Worm (Caenorhabditis elegans) whole organism, L4 larva: ENCODE data around the gene F58F12.2.

Experiments
- D1046.2 ChIP-seq: fragments of 200-800 bp; sonication (Bioruptor generic); IDR thresholded peaks from 2 replicates; pipeline ENCODE4 v1.3.6; 2022; ENCODE audit warnings: missing genetic modification characterization, missing compliant biosample characterization
- F37D6.2 ChIP-seq: sonication (generic microtip); optimal IDR thresholded peaks from 2 replicates; lab custom pipeline; 2016; ENCODE audit warnings: mild to moderate bottlenecking, missing genetic modification characterization, missing compliant biosample characterization
- F44E2.7 ChIP-seq: fragments of 200-800 bp; sonication (Bioruptor generic); IDR thresholded peaks from 2 replicates; pipeline ENCODE4 v2.1.2; 2022; ENCODE audit warnings: missing genetic modification characterization, missing compliant biosample characterization
- Y5F2A.4 ChIP-seq: fragments of 200-800 bp; sonication (Bioruptor generic); optimal IDR thresholded peaks from 2 replicates; lab custom pipeline; 2018; ENCODE audit warnings: mild to moderate bottlenecking, missing genetic modification characterization, missing compliant biosample characterization
- aha-1 ChIP-seq: fragments of 150-350 bp; peaks from one replicate; lab custom pipeline; 2014; ENCODE audit warnings: missing biosample characterization, missing genetic modification characterization
- ama-1 ChIP-seq: fragments of 150-350 bp; optimal IDR thresholded peaks from 2 replicates; lab custom pipeline; 2014; ENCODE audit warnings: inconsistent platforms, mixed read lengths
- ceh-28 ChIP-seq: fragments of 150-350 bp; optimal IDR thresholded peaks from 2 replicates; lab custom pipeline; 2014; ENCODE audit warnings: missing biosample characterization, missing genetic modification reagents, missing genetic modification characterization
- ces-1 ChIP-seq: fragments of 150-350 bp; sonication (generic microtip); optimal IDR thresholded peaks from 4 replicates; lab custom pipeline; 2014; ENCODE audit warnings: missing biosample characterization, missing genetic modification reagents, missing genetic modification characterization
- cey-2 ChIP-seq: sonication (generic microtip); optimal IDR thresholded peaks from 3 replicates; lab custom pipeline; 2017; ENCODE audit warnings: missing genetic modification characterization, mild to moderate bottlenecking, missing compliant biosample characterization, antibody characterized with exemption, borderline replicate concordance; ENCODE audit not compliant: insufficient read depth
- daf-16 ChIP-seq, 3 experiments: sonication (generic microtip); optimal IDR thresholded peaks; 2 replicates each; lab custom pipeline; 2016 to 2017; ENCODE audit warnings: missing genetic modification characterization in 3 of 3, missing genetic modification reagents in 3 of 3, mild to moderate bottlenecking in 2 of 3, missing compliant biosample characterization in 2 of 3, missing biosample characterization in 1 of 3, moderate library complexity in 1 of 3
- daf-19 ChIP-seq: fragments of 200-800 bp; sonication (Bioruptor generic); conservative IDR thresholded peaks from 2 replicates; pipeline ENCODE4 v1.3.6; 2022; ENCODE audit warnings: missing genetic modification characterization, missing compliant biosample characterization
- daf-8 ChIP-seq: fragments of 200-800 bp; sonication (Bioruptor generic); IDR thresholded peaks from 2 replicates; pipeline ENCODE4 v1.3.6; 2022; ENCODE audit warnings: missing genetic modification characterization, missing compliant biosample characterization
- dmd-8 ChIP-seq: fragments of 200-800 bp; sonication (Bioruptor generic); IDR thresholded peaks from 2 replicates; pipeline ENCODE4 v1.3.6; 2022; ENCODE audit warnings: missing genetic modification characterization, missing compliant biosample characterization
- dve-1 ChIP-seq: sonication (generic microtip); optimal IDR thresholded peaks from 2 replicates; lab custom pipeline; 2017; ENCODE audit warnings: antibody characterized with exemption, mild to moderate bottlenecking, missing genetic modification characterization, missing compliant biosample characterization; ENCODE audit not compliant: insufficient read depth
- egl-27 ChIP-seq: sonication (generic microtip); optimal IDR thresholded peaks from 3 replicates; lab custom pipeline; 2017; ENCODE audit warnings: missing biosample characterization, missing genetic modification reagents, missing genetic modification characterization
- fkh-10 ChIP-seq: fragments of 150-350 bp; optimal IDR thresholded peaks from 2 replicates; lab custom pipeline; 2014; ENCODE audit warnings: missing biosample characterization, missing genetic modification reagents, missing genetic modification characterization
- hlh-11 ChIP-seq: fragments of 200-800 bp; sonication (Bioruptor generic); optimal IDR thresholded peaks from 2 replicates; lab custom pipeline; 2018; ENCODE audit warnings: mild to moderate bottlenecking, missing genetic modification characterization, missing compliant biosample characterization
- hlh-30 ChIP-seq: sonication (generic microtip); optimal IDR thresholded peaks from 2 replicates; lab custom pipeline; 2017; ENCODE audit warnings: antibody characterized with exemption, mild to moderate bottlenecking, missing genetic modification characterization, missing compliant biosample characterization; ENCODE audit not compliant: insufficient read depth
- hmg-1.1 ChIP-seq: fragments of 200-800 bp; sonication (Bioruptor generic); IDR thresholded peaks from 2 replicates; pipeline ENCODE4 v1.3.6; 2022; ENCODE audit warnings: missing genetic modification reagents, missing genetic modification characterization, missing compliant biosample characterization
- lin-1 ChIP-seq: fragments of 200-800 bp; sonication (Bioruptor generic); IDR thresholded peaks from 2 replicates; pipeline ENCODE4 v1.3.6; 2022; ENCODE audit warnings: missing genetic modification reagents, missing genetic modification characterization, missing compliant biosample characterization
- lin-29 ChIP-seq: fragments of 200-800 bp; sonication (Bioruptor generic); IDR thresholded peaks from 2 replicates; pipeline ENCODE4 v1.3.6; 2022; ENCODE audit warnings: missing genetic modification reagents, missing genetic modification characterization, missing compliant biosample characterization
- lin-38 ChIP-seq: fragments of 200-800 bp; sonication (Bioruptor generic); IDR thresholded peaks from 2 replicates; pipeline ENCODE4 v1.3.6; 2022; ENCODE audit warnings: missing genetic modification reagents, missing genetic modification characterization, missing compliant biosample characterization
- lsy-2 ChIP-seq, 2 experiments: fragments of 150-350 bp in 1 of 2; sonication (generic microtip) in 1 of 2; optimal IDR thresholded peaks; 2 replicates each; lab custom pipeline; 2014 to 2017; ENCODE audit warnings: missing biosample characterization in 2 of 2, missing genetic modification characterization in 2 of 2
- mdl-1 ChIP-seq, 2 experiments: fragments of 150-350 bp in 1 of 2; sonication (generic microtip) in 1 of 2; optimal IDR thresholded peaks; 2 replicates each; lab custom pipeline; 2014 to 2017; ENCODE audit warnings: missing biosample characterization in 2 of 2, missing genetic modification characterization in 2 of 2
- mxl-2 ChIP-seq: fragments of 200-800 bp; sonication (Bioruptor generic); conservative IDR thresholded peaks from 2 replicates; pipeline ENCODE4 v1.3.6; 2022; ENCODE audit warnings: missing genetic modification reagents, missing genetic modification characterization, missing compliant biosample characterization
- mxl-3 ChIP-seq: fragments of 200-800 bp; sonication (Bioruptor generic); optimal IDR thresholded peaks from 2 replicates; lab custom pipeline; 2018; ENCODE audit warnings: mild to moderate bottlenecking, missing genetic modification characterization, missing compliant biosample characterization
- nhr-11 ChIP-seq: fragments of 150-350 bp; optimal IDR thresholded peaks from 2 replicates; lab custom pipeline; 2014; ENCODE audit warnings: missing biosample characterization, missing genetic modification characterization
- nhr-111 ChIP-seq: fragments of 200-800 bp; sonication (Bioruptor generic); optimal IDR thresholded peaks from 2 replicates; lab custom pipeline; 2018; ENCODE audit warnings: mild to moderate bottlenecking, missing genetic modification characterization, missing compliant biosample characterization
- nhr-28 ChIP-seq: fragments of 150-350 bp; optimal IDR thresholded peaks from 2 replicates; lab custom pipeline; 2014; ENCODE audit warnings: missing biosample characterization, missing genetic modification characterization
- php-3 ChIP-seq: fragments of 200-800 bp; sonication (Bioruptor generic); IDR thresholded peaks from 2 replicates; pipeline ENCODE4 v1.3.6; 2022; ENCODE audit warnings: missing genetic modification reagents, missing genetic modification characterization, missing compliant biosample characterization
- pqm-1 ChIP-seq: sonication (generic microtip); optimal IDR thresholded peaks from 2 replicates; lab custom pipeline; 2017; ENCODE audit warnings: missing biosample characterization, missing genetic modification characterization
- sdz-12 ChIP-seq: fragments of 200-800 bp; sonication (Bioruptor generic); optimal IDR thresholded peaks from 2 replicates; lab custom pipeline; 2018; ENCODE audit warnings: mild to moderate bottlenecking, missing genetic modification characterization, missing compliant biosample characterization
- unc-130 ChIP-seq: sonication (generic microtip); optimal IDR thresholded peaks from 2 replicates; lab custom pipeline; 2016; ENCODE audit warnings: missing genetic modification reagents, missing genetic modification characterization, missing compliant biosample characterization
- unc-62 ChIP-seq, 3 experiments: fragments of 150-350 bp in 1 of 3; sonication (generic microtip); optimal IDR thresholded peaks in 2 of 3; peaks in 1 of 3; 1 replicate in 1 of 3; 2 replicates in 2 of 3; lab custom pipeline; 2014 to 2017; ENCODE audit warnings: missing biosample characterization in 3 of 3, missing genetic modification characterization in 3 of 3, missing genetic modification reagents in 3 of 3, missing genotype in 1 of 3
- zfp-2 ChIP-seq: sonication (generic microtip); optimal IDR thresholded peaks from 2 replicates; lab custom pipeline; 2016; ENCODE audit warnings: mild to moderate bottlenecking, missing genetic modification characterization, missing compliant biosample characterization
- zfp-3 ChIP-seq: fragments of 200-800 bp; sonication (Bioruptor generic); conservative IDR thresholded peaks from 2 replicates; pipeline ENCODE4 v1.3.6; 2022; ENCODE audit warnings: missing genetic modification reagents, missing genetic modification characterization, missing compliant biosample characterization
- zip-2 ChIP-seq: fragments of 150-350 bp; optimal IDR thresholded peaks from 2 replicates; lab custom pipeline; 2014; ENCODE audit warnings: missing biosample characterization, missing genetic modification characterization
- ztf-7 ChIP-seq: fragments of 150-350 bp; optimal IDR thresholded peaks from 2 replicates; lab custom pipeline; 2014; ENCODE audit warnings: missing biosample characterization, missing genetic modification characterization

F58F12.2 gene

ce11 chrII:6345195-6346158 is 42.4 kb downstream of the F58F12.2 start, which contains the start of gene C32D5.8 (continued):
- no peak for TF ChIP-seq sdz-12 (GFP tag; lab: Kevin White, UChicago)
- peak; percentile 29; the same call in 1 of the 2 replicates for TF ChIP-seq dmd-8 (GFP tag; lab: Robert Waterston, UW)
- TF ChIP-seq cey-2 (tag; lab: Kevin White, UChicago): no peak
- TF ChIP-seq D1046.2: no peak
- no peak for TF ChIP-seq ceh-28 (tag; lab: Kevin White, UChicago)
- TF ChIP-seq daf-8 (GFP tag; lab: Robert Waterston, UW): no peak
- no peak for TF ChIP-seq mxl-2 (GFP tag; lab: Robert Waterston, UW)
- peak in 1 of 2 experiments; percentile 66 for TF ChIP-seq mdl-1 (tag; optimal IDR thresholded peaks at IDR 0.05; lab: Kevin White, UChicago)
- TF ChIP-seq pqm-1 (tag; lab: Kevin White, UChicago): peak; percentile 18
- no peak for TF ChIP-seq unc-62 (GFP tag; optimal IDR thresholded peaks at IDR 0.05 in 1 of 2; lab: Kevin White, UChicago)
- TF ChIP-seq unc-62 (tag; optimal IDR thresholded peaks at IDR 0.05; lab: Kevin White, UChicago): no peak
- peak; percentile 38 for TF ChIP-seq mxl-3 (GFP tag; lab: Kevin White, UChicago)
- peak; percentile 47 for TF ChIP-seq dve-1 (tag; lab: Kevin White, UChicago)
- TF ChIP-seq F44E2.7 (GFP tag; lab: Robert Waterston, UW): no peak
- no peak for TF ChIP-seq Y5F2A.4 (GFP tag; lab: Kevin White, UChicago)
- TF ChIP-seq ama-1 (lab: Kevin White, UChicago): peak; percentile 48
- no peak for TF ChIP-seq lin-38 (GFP tag; lab: Robert Waterston, UW)
- TF ChIP-seq hlh-30: peak; percentile 75
- no peak for TF ChIP-seq daf-16 (GFP tag; optimal IDR thresholded peaks at IDR 0.05; lab: Kevin White, UChicago)
- TF ChIP-seq daf-16 (tag; optimal IDR thresholded peaks at IDR 0.05; lab: Kevin White, UChicago): peak; percentile 56
- TF ChIP-seq ztf-7: peak; percentile 30
- TF ChIP-seq nhr-28 (tag; lab: Kevin White, UChicago): peak; percentile 11

ce11 chrII:6344513-6344912 is 43.3 kb downstream of the F58F12.2 start:
- no peak for TF ChIP-seq nhr-111 (GFP tag; lab: Kevin White, UChicago)
- no peak for TF ChIP-seq daf-16 (GFP tag; optimal IDR thresholded peaks at IDR 0.05; lab: Kevin White, UChicago)
- peak; percentile 98 for TF ChIP-seq daf-16 (tag; optimal IDR thresholded peaks at IDR 0.05; lab: Kevin White, UChicago)

DNA sequence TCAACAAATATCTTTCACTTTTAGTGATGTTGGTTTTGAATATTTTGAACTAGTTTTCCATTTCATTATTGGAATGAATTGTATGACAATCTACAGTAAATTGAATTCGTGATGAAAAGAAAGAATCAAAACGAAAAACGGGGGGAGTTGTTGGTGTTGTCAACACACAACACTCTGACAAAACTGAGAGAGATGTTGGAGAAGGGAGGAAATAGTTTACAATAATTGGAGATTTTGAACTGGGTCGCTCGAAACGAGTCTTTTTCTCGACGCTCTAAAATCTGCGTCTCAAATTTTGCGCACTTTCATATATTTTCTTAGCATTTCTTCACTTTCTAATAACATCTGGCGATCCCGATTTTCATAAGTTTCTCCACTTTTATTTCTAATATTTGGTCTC is 43.9 kb downstream of the F58F12.2 start, which contains the start of gene txt-18:
txt-18 (plus strand) TSS at position 180 of the 400 bp plus-strand sequence.
- TF ChIP-seq lin-29 (no peak), nhr-11 (peak; percentile 18), zfp-3 (GFP tag; lab: Robert Waterston, UW) (no peak), aha-1 (peak; percentile 96), lsy-2 (tag; optimal IDR thresholded peaks at IDR 0.05; lab: Kevin White, UChicago) (peak in 1 of 2 experiments; percentile 35), unc-62 (GFP tag; optimal IDR thresholded peaks at IDR 0.05 in 1 of 2; lab: Kevin White, UChicago) (peak in 1 of 2 experiments; percentile 77), unc-62 (tag; optimal IDR thresholded peaks at IDR 0.05; lab: Kevin White, UChicago) (no peak), mxl-3 (GFP tag; lab: Kevin White, UChicago) (no peak), nhr-28 (tag; lab: Kevin White, UChicago) (peak; percentile 32), php-3 (GFP tag; lab: Robert Waterston, UW) (no peak), hlh-11 (tag; lab: Kevin White, UChicago) (peak; percentile 5), ces-1 (GFP tag; lab: Kevin White, UChicago) (no peak)

DNA sequence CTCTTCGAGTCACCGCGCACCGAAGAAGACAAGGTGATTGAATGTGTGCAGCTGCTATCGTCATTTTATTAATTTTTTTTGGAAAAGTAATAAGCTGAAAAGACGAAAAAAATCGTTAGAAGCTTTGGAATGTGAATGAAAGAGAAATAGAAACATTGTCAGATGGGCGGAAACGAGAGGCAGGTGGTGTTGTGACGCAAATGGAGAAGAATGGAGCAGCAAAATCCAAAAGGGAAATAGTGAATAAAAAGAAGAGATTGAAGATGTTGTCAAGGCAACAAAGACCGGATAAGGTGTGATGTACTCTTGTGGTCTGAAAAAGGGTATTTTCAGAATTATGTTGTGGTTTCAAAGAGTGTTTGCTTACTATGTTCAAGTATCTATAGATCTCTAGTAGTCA is 45.4 kb downstream of the F58F12.2 start:
- TF ChIP-seq unc-130 (GFP tag; lab: Kevin White, UChicago) (no peak), fkh-10 (no peak), zfp-2 (tag; lab: Kevin White, UChicago) (no peak), unc-62 (GFP tag; optimal IDR thresholded peaks at IDR 0.05 in 1 of 2; lab: Kevin White, UChicago) (peak in 1 of 2 experiments; percentile 23), unc-62 (tag; optimal IDR thresholded peaks at IDR 0.05; lab: Kevin White, UChicago) (no peak), aha-1 (peak; percentile 75), daf-19 (GFP tag; lab: Robert Waterston, UW) (no peak), egl-27 (tag; lab: Kevin White, UChicago) (no peak), zip-2 (tag; lab: Kevin White, UChicago) (no peak), hmg-1.1 (GFP tag; lab: Robert Waterston, UW) (no peak), sdz-12 (GFP tag; lab: Kevin White, UChicago) (no peak), F37D6.2 (tag; lab: Kevin White, UChicago) (no peak), lin-1 (GFP tag; lab: Robert Waterston, UW) (no peak)
